Worm (Caenorhabditis elegans): ENCODE measurements around the gene agr-1.

agr-1 gene

ce11 chrII:6812514-6812913, 37.5 kb upstream of the agr-1 start:
- TF ChIP-seq elt-3 (tag; optimal IDR thresholded peaks at IDR 0.05) (no peak), ama-1 (optimal IDR thresholded peaks at IDR 0.05) (no peak), mml-1 (tag; optimal IDR thresholded peaks at IDR 0.05) (no peak), lin-39 (tag; optimal IDR thresholded peaks at IDR 0.05) (peak; percentile 36), ztf-11 (tag; optimal IDR thresholded peaks at IDR 0.05) (no peak), zag-1 (tag; optimal IDR thresholded peaks at IDR 0.05) (no peak), tbx-2 (tag; optimal IDR thresholded peaks at IDR 0.05) (no peak), nfya-1 (tag; optimal IDR thresholded peaks at IDR 0.05; ENCODE audit: insufficient read depth) (peak; percentile 34), jun-1 (tag; optimal IDR thresholded peaks at IDR 0.05) (no peak), egl-5 (tag; optimal IDR thresholded peaks at IDR 0.05) (peak; percentile 52), ceh-16 (tag; optimal IDR thresholded peaks at IDR 0.05) (no peak), lsy-12 (tag; optimal IDR thresholded peaks at IDR 0.05) (no peak)

- no peak for TF ChIP-seq ceh-28 (tag; optimal IDR thresholded peaks at IDR 0.05)
- TF ChIP-seq nhr-23 (tag; optimal IDR thresholded peaks at IDR 0.05) = no peak
- no peak for TF ChIP-seq ztf-4 (tag; optimal IDR thresholded peaks at IDR 0.05)
- no peak for TF ChIP-seq egl-27 (tag; optimal IDR thresholded peaks at IDR 0.05)
- no peak for TF ChIP-seq fkh-2 (tag; optimal IDR thresholded peaks at IDR 0.05)
- TF ChIP-seq egl-5 (tag; optimal IDR thresholded peaks at IDR 0.05) = no peak
- TF ChIP-seq ceh-9 (tag; optimal IDR thresholded peaks at IDR 0.05) = no peak
- TF ChIP-seq daf-12 (tag; optimal IDR thresholded peaks at IDR 0.05) = no peak
- TF ChIP-seq mml-1 (tag; optimal IDR thresholded peaks at IDR 0.05) = no peak
- no peak for TF ChIP-seq ceh-82 (tag; optimal IDR thresholded peaks at IDR 0.05)
- TF ChIP-seq skn-1 (tag; optimal IDR thresholded peaks at IDR 0.05) = no peak
- no peak for TF ChIP-seq nfya-1 (tag; optimal IDR thresholded peaks at IDR 0.05; ENCODE audit: insufficient read depth)
These were observed 35.7 kb upstream of the agr-1 start, which contains the start of gene snt-1 for ce11 chrII:6810663-6811062. TSS of gene snt-1 (plus strand) at chrII:6810963.

DNA sequence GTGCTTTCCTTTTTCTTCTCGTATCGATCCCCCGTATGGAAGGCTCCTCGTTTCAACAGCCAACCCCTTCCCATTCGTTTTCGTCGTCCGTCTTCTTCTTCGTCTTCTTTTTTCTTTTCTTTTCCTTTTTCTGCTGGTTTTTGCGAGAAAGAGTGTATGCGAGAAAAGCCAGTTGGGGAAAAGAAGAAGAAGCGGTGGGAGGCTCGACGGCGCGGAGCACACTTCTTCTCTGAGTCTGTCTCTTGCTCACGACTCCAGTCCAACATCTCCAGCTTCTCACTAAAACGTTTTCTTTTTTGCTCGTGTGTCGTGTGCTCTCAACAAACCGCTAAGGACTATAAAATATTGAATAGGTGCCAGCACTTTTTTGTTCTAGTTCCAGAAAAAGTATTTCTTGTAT, 33.6 kb upstream of the agr-1 start:
- no peak for TF ChIP-seq nhr-67 (tag; optimal IDR thresholded peaks at IDR 0.05)
- peak; percentile 64 for TF ChIP-seq nfya-1 (tag; optimal IDR thresholded peaks at IDR 0.05; ENCODE audit: insufficient read depth)
- peak; percentile 18 for TF ChIP-seq lin-15B (tag; optimal IDR thresholded peaks at IDR 0.05)
- peak; percentile 63 for TF ChIP-seq lin-39 (tag; optimal IDR thresholded peaks at IDR 0.05)
- TF ChIP-seq fkh-10 (GFP tag; optimal IDR thresholded peaks at IDR 0.05) = peak; percentile 34
- TF ChIP-seq hmg-11 (tag; optimal IDR thresholded peaks at IDR 0.05) = peak; percentile 29

- no peak for TF ChIP-seq nhr-76 (tag; optimal IDR thresholded peaks at IDR 0.05)
These were observed 32.2 kb upstream of the agr-1 start, which contains the start of gene F31E8.5 for ce11 chrII:6807162-6807561. TSS of gene F31E8.5 (minus strand) at chrII:6807262.

- TF ChIP-seq egl-5 (tag; optimal IDR thresholded peaks at IDR 0.05) (no peak), jun-1 (tag; optimal IDR thresholded peaks at IDR 0.05) (no peak), ceh-28 (tag; optimal IDR thresholded peaks at IDR 0.05) (no peak), ceh-9 (tag; optimal IDR thresholded peaks at IDR 0.05) (no peak), nhr-11 (tag; optimal IDR thresholded peaks at IDR 0.05) (no peak), elt-1 (tag; optimal IDR thresholded peaks at IDR 0.05) (no peak), aly-2 (tag; optimal IDR thresholded peaks at IDR 0.05) (no peak), fkh-10 (GFP tag; optimal IDR thresholded peaks at IDR 0.05) (no peak), ztf-4 (tag; optimal IDR thresholded peaks at IDR 0.05) (no peak), nhr-23 (tag; optimal IDR thresholded peaks at IDR 0.05) (no peak), nhr-43 (tag; optimal IDR thresholded peaks at IDR 0.05; ENCODE audit: poor library complexity, severe bottlenecking) (no peak), nhr-77 (tag; optimal IDR thresholded peaks at IDR 0.05) (no peak), mdl-1 (tag; optimal IDR thresholded peaks at IDR 0.05) (no peak), fkh-2 (tag; optimal IDR thresholded peaks at IDR 0.05) (no peak), snpc-4 (tag; optimal IDR thresholded peaks at IDR 0.05) (no peak), lin-39 (tag; optimal IDR thresholded peaks at IDR 0.05) (no peak)
These were observed 28.0 kb upstream of the agr-1 start, which contains the start of gene tab-1 for ce11 chrII:6803024-6803423. TSS of gene tab-1 (plus strand) at chrII:6803324.

DNA sequence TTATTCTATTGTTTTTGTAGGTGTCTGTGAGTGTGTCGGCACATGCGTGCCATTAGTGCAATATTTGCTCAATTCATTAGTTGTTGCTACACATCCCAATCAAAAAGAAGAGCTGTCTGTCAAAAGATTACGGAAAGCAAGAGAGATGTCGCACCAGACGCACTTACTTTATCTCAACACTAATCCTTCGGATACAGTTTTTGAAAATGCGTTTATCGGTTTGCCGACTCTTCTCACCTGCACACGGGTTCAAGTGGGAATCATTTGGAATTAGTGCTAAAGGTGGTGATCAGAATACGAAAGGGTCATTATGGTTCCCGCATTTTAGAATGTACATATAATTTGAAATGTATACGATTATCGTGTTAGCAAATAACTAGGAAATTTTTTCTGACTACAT, 26.3 kb upstream of the agr-1 start:
- no peak for TF ChIP-seq fos-1 (tag; optimal IDR thresholded peaks at IDR 0.05)
- TF ChIP-seq nhr-28 (tag; optimal IDR thresholded peaks at IDR 0.05) = no peak
- TF ChIP-seq unc-62 (GFP tag; optimal IDR thresholded peaks at IDR 0.05) = no peak
- no peak for TF ChIP-seq egl-5 (tag; optimal IDR thresholded peaks at IDR 0.05)
- TF ChIP-seq skn-1 (tag; optimal IDR thresholded peaks at IDR 0.05) = no peak
- no peak for TF ChIP-seq ceh-28 (tag; optimal IDR thresholded peaks at IDR 0.05)
- TF ChIP-seq lin-15B (tag; optimal IDR thresholded peaks at IDR 0.05) = no peak
- TF ChIP-seq ama-1 (optimal IDR thresholded peaks at IDR 0.05) = no peak
- no peak for TF ChIP-seq nhr-76 (tag; optimal IDR thresholded peaks at IDR 0.05)
- TF ChIP-seq sea-2 (GFP tag; optimal IDR thresholded peaks at IDR 0.05) = no peak
- no peak for TF ChIP-seq elt-3 (tag; optimal IDR thresholded peaks at IDR 0.05)

Data from whole organism, L3 larva.